Fruit fly (Drosophila melanogaster) whole organism, prepupa: ENCODE measurements around the gene CG11089.

Experiments
- CG10669 ChIP-seq: fragments of 200-800 bp; sonication (Bioruptor generic); optimal IDR thresholded peaks from 3 replicates; lab custom pipeline; 2018; ENCODE audit warnings: missing biosample characterization, mild to moderate bottlenecking, missing genetic modification characterization, moderate library complexity
- CG11762 ChIP-seq: fragments of 200-800 bp; sonication (Bioruptor generic); optimal IDR thresholded peaks from 3 replicates; lab custom pipeline; 2016; ENCODE audit warnings: missing biosample characterization, missing genetic modification characterization; ENCODE audit not compliant: insufficient read depth
- CG1621 ChIP-seq: fragments of 200-800 bp; sonication (Bioruptor generic); optimal IDR thresholded peaks from 3 replicates; lab custom pipeline; 2018; ENCODE audit warnings: missing biosample characterization, mild to moderate bottlenecking, missing genetic modification characterization
- CG6808 ChIP-seq: fragments of 200-800 bp; sonication (Bioruptor generic); optimal IDR thresholded peaks from 3 replicates; lab custom pipeline; 2017; ENCODE audit warnings: missing biosample characterization, missing genetic modification characterization, mild to moderate bottlenecking, moderate library complexity, missing genetic modification reagents
- CG8119 ChIP-seq: fragments of 200-800 bp; sonication (Bioruptor generic); IDR thresholded peaks from 3 replicates; pipeline ENCODE4 v1.3.6; 2022; ENCODE audit warnings: missing biosample characterization, missing genetic modification characterization
- Eip93F ChIP-seq: fragments of 200-800 bp; sonication (Bioruptor generic); optimal IDR thresholded peaks from 2 replicates; lab custom pipeline; 2016; ENCODE audit warnings: missing biosample characterization, mild to moderate bottlenecking, missing genetic modification characterization
- Hr38 ChIP-seq: sonication (Bioruptor generic); optimal IDR thresholded peaks from 2 replicates; lab custom pipeline; 2016; ENCODE audit warnings: missing biosample characterization, missing genetic modification characterization
- Lpt ChIP-seq: fragments of 200-800 bp; sonication (Bioruptor generic); optimal IDR thresholded peaks from 3 replicates; lab custom pipeline; 2016; ENCODE audit warnings: missing biosample characterization, missing genetic modification characterization
- OdsH ChIP-seq: fragments of 200-800 bp; sonication (Bioruptor generic); optimal IDR thresholded peaks from 3 replicates; lab custom pipeline; 2016; ENCODE audit warnings: missing biosample characterization, missing genetic modification characterization
- Sox14 ChIP-seq: fragments of 200-800 bp; sonication (Bioruptor generic); optimal IDR thresholded peaks from 3 replicates; lab custom pipeline; 2016; ENCODE audit warnings: missing biosample characterization, missing genetic modification characterization
- esn ChIP-seq: fragments of 200-800 bp; sonication (Bioruptor generic); optimal IDR thresholded peaks from 2 replicates; lab custom pipeline; 2016; ENCODE audit warnings: missing biosample characterization, mild to moderate bottlenecking, missing genetic modification characterization, moderate library complexity
- net ChIP-seq: fragments of 200-800 bp; sonication (Bioruptor generic); optimal IDR thresholded peaks from 3 replicates; lab custom pipeline; 2016; ENCODE audit warnings: missing biosample characterization, missing genetic modification characterization
- spab ChIP-seq: fragments of 200-800 bp; sonication (Bioruptor generic); optimal IDR thresholded peaks from 2 replicates; lab custom pipeline; 2017; ENCODE audit warnings: missing biosample characterization, mild to moderate bottlenecking, missing genetic modification characterization, missing genetic modification reagents
- topi ChIP-seq: fragments of 200-800 bp; sonication (Bioruptor generic); optimal IDR thresholded peaks from 3 replicates; lab custom pipeline; 2016; ENCODE audit warnings: missing biosample characterization, missing genetic modification characterization

DNA sequence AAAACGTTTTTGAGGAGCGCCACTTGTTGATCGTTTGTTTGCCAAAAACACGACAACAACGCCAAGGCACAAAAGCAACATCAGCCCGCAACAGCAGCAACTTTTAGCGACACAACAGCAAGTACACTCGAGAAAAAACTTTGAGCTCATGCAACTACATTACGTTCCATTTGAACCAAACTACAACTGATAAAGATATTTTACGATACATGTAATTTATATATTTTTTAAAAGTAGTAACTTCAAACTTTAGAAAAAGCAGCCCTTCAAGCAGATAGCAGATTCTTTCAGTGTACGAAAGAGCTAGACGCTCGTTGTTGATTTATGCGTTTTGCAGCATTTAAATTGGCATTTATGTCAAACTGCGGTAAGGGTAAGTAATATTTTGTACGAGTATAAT lies 33.3 kb downstream of the CG11089 start:
- TF ChIP-seq Eip93F (GFP tag; lab: Kevin White, UChicago) (no peak), CG8119 (GFP tag; lab: Robert Waterston, UW) (peak; percentile 86), CG6808 (GFP tag; lab: Kevin White, UChicago) (no peak), Lpt (GFP tag; lab: Kevin White, UChicago) (peak; percentile 47), Hr38 (no peak), net (GFP tag; lab: Kevin White, UChicago) (peak; percentile 69), CG1621 (tag; lab: Kevin White, UChicago) (no peak), CG11762 (GFP tag; lab: Kevin White, UChicago) (peak; percentile 43), topi (GFP tag; lab: Kevin White, UChicago) (no peak), OdsH (GFP tag; lab: Kevin White, UChicago) (peak; percentile 60), spab (GFP tag; lab: Kevin White, UChicago) (no peak), Sox14 (no peak), esn (GFP tag; lab: Kevin White, UChicago) (no peak), CG10669 (peak; percentile 24)
